Fruit fly (Drosophila melanogaster): Measurements from ENCODE around the gene grp.
A peak's percentile ranks its signal among the peaks of the same experiment; 100 is the strongest.

Gene grp

DNA sequence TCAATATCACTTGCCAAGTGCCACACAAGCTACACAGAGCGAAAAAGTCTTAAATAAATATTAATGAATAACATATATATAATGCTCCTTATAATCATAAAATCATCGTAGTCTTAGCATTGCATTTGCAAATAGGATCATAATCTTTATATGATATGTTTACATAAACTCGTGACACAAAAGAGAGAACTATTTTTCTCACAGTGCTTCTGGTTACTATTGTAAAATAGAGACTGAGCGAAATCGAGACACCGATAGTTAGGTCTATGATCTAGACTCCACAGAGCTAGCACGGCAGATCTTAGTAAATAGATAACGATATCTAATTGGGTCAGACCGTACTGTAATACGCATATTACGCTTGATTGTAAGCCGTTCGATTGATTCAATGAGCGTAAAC, 29.8 kb downstream of the grp start (continued):
- no peak for TF ChIP-seq bcd (GFP tag; optimal IDR thresholded peaks at IDR 0.05)
- TF ChIP-seq CG9817 (tag; optimal IDR thresholded peaks at IDR 0.05) = peak; percentile 66
- TF ChIP-seq Gsc (GFP tag; IDR thresholded peaks at IDR 0.05) = no peak
- TF ChIP-seq CG18599 (GFP tag; optimal IDR thresholded peaks at IDR 0.05) = no peak
- no peak for TF ChIP-seq Hand (GFP tag; optimal IDR thresholded peaks at IDR 0.05)
- TF ChIP-seq CG32772 (GFP tag; IDR thresholded peaks at IDR 0.05) = no peak
- peak; percentile 73 for TF ChIP-seq Xbp1 (GFP tag; optimal IDR thresholded peaks at IDR 0.05)
- TF ChIP-seq CG12071 (GFP tag; optimal IDR thresholded peaks at IDR 0.05) = no peak
- TF ChIP-seq Nf-YC (tag; optimal IDR thresholded peaks at IDR 0.05) = no peak
- TF ChIP-seq CG16779 (GFP tag; IDR thresholded peaks at IDR 0.05) = no peak
- no peak for TF ChIP-seq gfzf (GFP tag; optimal IDR thresholded peaks at IDR 0.05)
- TF ChIP-seq CG14667 (GFP tag; IDR thresholded peaks at IDR 0.05) = no peak
- TF ChIP-seq jumu (GFP tag; optimal IDR thresholded peaks at IDR 0.05) = no peak
- peak; percentile 48; the same call in 1 of the 2 replicates for TF ChIP-seq al (GFP tag; IDR thresholded peaks at IDR 0.05)
- peak; percentile 85 for TF ChIP-seq CG7839 (tag; optimal IDR thresholded peaks at IDR 0.05)
- TF ChIP-seq Fer1 (GFP tag; optimal IDR thresholded peaks at IDR 0.05) = no peak
- no peak for TF ChIP-seq Atf3 (GFP tag; optimal IDR thresholded peaks at IDR 0.05)
- no peak for TF ChIP-seq Taf1 (GFP tag; IDR thresholded peaks at IDR 0.05)
- TF ChIP-seq unpg (GFP tag; optimal IDR thresholded peaks at IDR 0.05) = peak; percentile 88
- no peak for TF ChIP-seq Meics (GFP tag; optimal IDR thresholded peaks at IDR 0.05)
- TF ChIP-seq vvl (GFP tag; IDR thresholded peaks at IDR 0.05) = peak; percentile 86
- TF ChIP-seq ftz-f1 (GFP tag; optimal IDR thresholded peaks at IDR 0.05) = no peak
- TF ChIP-seq CG18262 (tag; optimal IDR thresholded peaks at IDR 0.05) = no peak
- peak; percentile 69 for TF ChIP-seq CG8388 (GFP tag; optimal IDR thresholded peaks at IDR 0.05)
- no peak for TF ChIP-seq crol (GFP tag; IDR thresholded peaks at IDR 0.05)
- no peak for TF ChIP-seq CG6791 (GFP tag; IDR thresholded peaks at IDR 0.05; ENCODE audit: partially characterized antibody)
- TF ChIP-seq dmrt99B (tag; optimal IDR thresholded peaks at IDR 0.05) = peak; percentile 67
- no peak for TF ChIP-seq CG31224 (GFP tag; IDR thresholded peaks at IDR 0.05)
- TF ChIP-seq CG3838 (GFP tag; optimal IDR thresholded peaks at IDR 0.05) = no peak
- no peak for TF ChIP-seq CG13123 (GFP tag; optimal IDR thresholded peaks at IDR 0.05)
- TF ChIP-seq tup (GFP tag; optimal IDR thresholded peaks at IDR 0.05) = no peak
- TF ChIP-seq knrl (GFP tag; IDR thresholded peaks at IDR 0.05; ENCODE audit: partially characterized antibody) = no peak
- TF ChIP-seq nerfin-1 (tag; optimal IDR thresholded peaks at IDR 0.05) = no peak
- TF ChIP-seq CG5245 (GFP tag; optimal IDR thresholded peaks at IDR 0.05) = peak; percentile 21
- no peak for TF ChIP-seq CG34224 (GFP tag; IDR thresholded peaks at IDR 0.05; ENCODE audit: partially characterized antibody)
- TF ChIP-seq dm (GFP tag; optimal IDR thresholded peaks at IDR 0.05) = no peak
- peak; percentile 46; the same call in 1 of the 3 replicates for TF ChIP-seq CG11560 (tag; IDR thresholded peaks at IDR 0.05)
- peak; percentile 66 for TF ChIP-seq az2 (GFP tag; optimal IDR thresholded peaks at IDR 0.05)
- no peak for TF ChIP-seq NC2α (GFP tag; optimal IDR thresholded peaks at IDR 0.05)
- TF ChIP-seq Hsf (GFP tag; optimal IDR thresholded peaks at IDR 0.05) = peak; percentile 48
- peak; percentile 22; the same call in 1 of the 3 replicates for TF ChIP-seq Optix (GFP tag; IDR thresholded peaks at IDR 0.05)
- TF ChIP-seq ap (GFP tag; IDR thresholded peaks at IDR 0.05) = peak; percentile 63
- peak; percentile 71 for TF ChIP-seq grn (GFP tag; optimal IDR thresholded peaks at IDR 0.05)
- no peak for TF ChIP-seq cas (GFP tag; IDR thresholded peaks at IDR 0.05)
- TF ChIP-seq CG12219 (GFP tag; optimal IDR thresholded peaks at IDR 0.05) = peak; percentile 67
- TF ChIP-seq hbn (GFP tag; IDR thresholded peaks at IDR 0.05; ENCODE audit: partially characterized antibody) = no peak
- no peak for TF ChIP-seq CG11085 (GFP tag; IDR thresholded peaks at IDR 0.05)
- peak; percentile 69 for TF ChIP-seq onecut (GFP tag; IDR thresholded peaks at IDR 0.05)
- no peak for TF ChIP-seq CG1832 (GFP tag; optimal IDR thresholded peaks at IDR 0.05)
- no peak for TF ChIP-seq pb (GFP tag; optimal IDR thresholded peaks at IDR 0.05)
- TF ChIP-seq pho (GFP tag; optimal IDR thresholded peaks at IDR 0.05) = no peak
- peak; percentile 85 for TF ChIP-seq HLH3B (GFP tag; IDR thresholded peaks at IDR 0.05)
